Worm (Caenorhabditis elegans): ENCODE results near the gene cnnm-1.

DNA sequence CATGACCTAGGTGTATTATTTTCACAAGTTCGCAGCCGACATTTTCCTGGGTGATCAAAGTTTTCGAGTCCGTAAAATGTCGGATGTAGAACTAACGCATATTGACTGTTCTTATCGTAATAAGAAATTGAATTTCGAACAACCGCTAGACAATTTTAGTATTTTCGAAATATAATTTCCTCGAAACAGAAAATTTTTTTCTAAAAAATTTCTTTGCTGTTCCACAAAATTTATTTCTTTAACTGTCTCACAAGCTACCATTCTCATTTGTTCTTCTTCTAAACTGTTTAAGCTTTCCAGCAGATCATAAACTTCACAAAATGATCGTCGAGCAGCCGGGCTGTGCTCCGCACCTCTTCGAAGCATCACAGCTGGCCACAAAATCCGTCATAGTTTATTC, 30.5 kb downstream of the cnnm-1 start, which contains the start of gene C52D10.3:
- no peak for TF ChIP-seq ztf-11 (tag; optimal IDR thresholded peaks at IDR 0.05)
- no peak for TF ChIP-seq lsy-2 (tag; optimal IDR thresholded peaks at IDR 0.05)
- TF ChIP-seq sem-2 (GFP tag; optimal IDR thresholded peaks at IDR 0.05) = no peak
- no peak for TF ChIP-seq M03D4.4 (tag; optimal IDR thresholded peaks at IDR 0.05)
- TF ChIP-seq nhr-28 (tag; optimal IDR thresholded peaks at IDR 0.05) = no peak
- no peak for TF ChIP-seq pha-4 (tag; optimal IDR thresholded peaks at IDR 0.05)
- no peak for TF ChIP-seq ceh-39 (tag; optimal IDR thresholded peaks at IDR 0.05)
- no peak for TF ChIP-seq unc-62 (GFP tag; optimal IDR thresholded peaks at IDR 0.05)
- no peak for TF ChIP-seq elt-3 (tag; optimal IDR thresholded peaks at IDR 0.05)
- no peak for TF ChIP-seq ham-2 (GFP tag; optimal IDR thresholded peaks at IDR 0.05)
